Fruit fly (Drosophila melanogaster) whole organism: Measurements from ENCODE around the gene HUWE1.

ENCODE experiments used
- CG8478 ChIP-seq: fragments of >200 bp; optimal IDR thresholded peaks from 2 replicates; lab custom pipeline; 2018; ENCODE audit warnings: inconsistent platforms
- Dll ChIP-seq: fragments of >200 bp; optimal IDR thresholded peaks from 2 replicates; lab custom pipeline; 2017
- EcR ChIP-seq, 2 experiments: fragments of >200 bp; optimal IDR thresholded peaks; 2 replicates each; lab custom pipeline; 2017; ENCODE audit warnings: missing biosample characterization in 2 of 2, missing genetic modification characterization in 2 of 2, missing genetic modification reagents in 2 of 2
- pan ChIP-seq: fragments of >200 bp; optimal IDR thresholded peaks from 2 replicates; lab custom pipeline; 2017
- psq ChIP-seq: fragments of >200 bp; optimal IDR thresholded peaks from 2 replicates; lab custom pipeline; 2017
- usp ChIP-seq: fragments of >200 bp; optimal IDR thresholded peaks from 2 replicates; lab custom pipeline; 2017; ENCODE audit warnings: missing biosample characterization, missing genetic modification characterization, mixed read lengths

Gene HUWE1

DNA sequence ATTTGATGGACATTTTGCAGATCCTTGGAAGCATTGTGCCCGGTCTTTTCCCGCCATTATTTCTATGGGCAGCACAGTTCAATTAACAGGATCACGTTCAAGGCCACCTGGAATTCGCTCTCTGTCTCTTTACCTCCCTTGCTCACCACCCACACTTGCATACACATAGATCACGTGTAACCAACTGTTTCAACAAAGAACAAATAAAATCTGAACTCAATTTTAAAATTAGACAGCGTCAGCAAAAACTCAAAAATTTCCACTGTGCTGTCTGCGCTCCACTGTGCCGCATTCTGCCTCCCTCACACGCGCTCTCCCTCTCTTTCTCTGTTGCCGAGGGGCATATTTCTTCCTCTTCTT, 2.8 kb upstream of the HUWE1 start:
- no peak for TF ChIP-seq EcR (GFP tag; optimal IDR thresholded peaks at IDR 0.05; lab: Kevin White, UChicago)
- TF ChIP-seq CG8478 (lab: Kevin White, UChicago): no peak
- TF ChIP-seq pan (lab: Kevin White, UChicago): no peak
- TF ChIP-seq psq: no peak
- no peak for TF ChIP-seq Dll (lab: Kevin White, UChicago)
- no peak for TF ChIP-seq usp

DNA sequence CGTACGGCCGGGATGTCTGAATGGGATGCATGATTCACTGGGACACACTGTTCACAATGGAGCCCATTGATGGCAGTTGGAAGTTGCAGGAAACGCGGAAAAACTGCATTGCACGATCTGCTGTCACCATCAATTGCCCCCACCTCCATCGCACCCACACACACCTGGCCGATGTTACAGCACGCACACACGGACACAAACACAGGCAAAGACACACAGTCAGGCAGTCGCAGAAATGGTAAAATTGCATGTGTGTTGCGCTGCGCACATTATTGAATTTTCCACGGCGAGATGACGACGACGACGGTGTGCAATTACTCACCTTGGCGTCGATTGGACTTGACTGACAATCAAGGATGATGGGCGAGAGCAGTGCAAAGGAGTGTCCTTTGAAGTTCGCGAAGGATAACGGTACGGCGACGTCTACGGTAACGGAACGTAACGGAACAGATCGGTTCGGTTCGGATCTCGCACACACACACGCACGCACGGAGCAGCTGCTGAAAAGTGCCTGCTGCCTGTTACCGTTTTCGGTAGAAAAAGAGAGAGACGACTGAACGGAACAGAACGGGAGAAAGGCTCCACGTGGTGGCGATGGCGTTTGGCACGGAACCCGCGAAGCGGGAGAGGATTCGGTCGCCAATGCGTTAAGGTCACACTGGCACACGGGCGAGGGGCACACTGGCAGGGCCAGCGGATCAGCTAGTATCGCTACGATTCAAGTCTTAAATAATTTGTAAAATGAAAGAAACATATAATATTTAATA, 2.3 kb upstream of the HUWE1 start, which contains the start of the genes CG9281 and CG15601:
Gene CG9281 (minus strand): TSS at position 556 of the 767 bp plus-strand sequence.
Gene CG15601 (plus strand): TSS at position 664 of the 767 bp plus-strand sequence.
- TF ChIP-seq CG8478 (lab: Kevin White, UChicago) (peak; percentile 52), EcR (GFP tag; optimal IDR thresholded peaks at IDR 0.05; lab: Kevin White, UChicago) (no peak)

DNA sequence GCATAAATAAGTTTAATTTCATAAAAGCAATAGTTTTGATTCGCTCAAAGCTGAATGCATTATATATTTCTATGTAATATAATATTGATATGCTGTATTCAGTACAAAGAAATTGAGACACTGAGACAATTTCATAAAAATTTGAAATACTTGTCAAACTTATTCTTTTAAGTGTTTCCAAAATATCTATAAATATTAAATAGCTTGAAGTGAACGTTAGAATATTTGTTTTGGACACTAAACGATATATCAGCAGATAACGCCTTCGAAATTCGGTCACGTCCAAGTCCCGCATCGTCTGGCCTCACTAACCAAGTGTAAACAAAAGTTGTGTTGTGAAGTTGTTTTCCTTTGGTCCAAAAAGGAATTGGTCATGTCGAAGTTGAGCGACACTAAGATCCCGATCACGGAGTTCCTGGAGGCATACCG, 1.7 kb upstream of the HUWE1 start:
- TF ChIP-seq EcR (GFP tag; optimal IDR thresholded peaks at IDR 0.05; lab: Kevin White, UChicago) (no peak), pan (lab: Kevin White, UChicago) (no peak), CG8478 (lab: Kevin White, UChicago) (no peak), psq (no peak), Dll (lab: Kevin White, UChicago) (no peak), usp (no peak)

DNA sequence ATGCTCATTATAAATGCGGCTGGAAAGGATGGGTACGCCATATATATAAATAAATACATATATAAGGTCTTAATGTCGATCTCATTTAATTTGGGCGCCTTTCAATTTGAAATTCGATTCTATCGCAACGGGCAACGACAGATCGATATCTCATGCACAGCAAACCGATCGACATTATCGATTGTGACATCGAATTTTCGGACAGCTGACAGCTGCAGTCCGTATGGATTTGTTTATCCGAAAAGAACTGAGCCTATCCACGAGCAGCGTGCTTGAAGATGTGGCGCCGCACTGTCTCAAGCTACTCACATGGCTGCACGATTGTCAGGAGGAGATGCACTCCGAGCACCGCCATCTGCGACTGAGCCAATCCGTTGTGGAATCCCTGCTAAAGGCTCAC, 19.5 kb downstream of the HUWE1 start, which contains the start of gene CG8191:
Gene CG8191 (plus strand): TSS at position 211 of the 400 bp plus-strand sequence.
- TF ChIP-seq usp: no peak
- TF ChIP-seq pan (lab: Kevin White, UChicago): no peak
- TF ChIP-seq EcR (GFP tag; optimal IDR thresholded peaks at IDR 0.05; lab: Kevin White, UChicago): no peak
- no peak for TF ChIP-seq psq
- no peak for TF ChIP-seq Dll (lab: Kevin White, UChicago)
- TF ChIP-seq CG8478 (lab: Kevin White, UChicago): no peak

DNA sequence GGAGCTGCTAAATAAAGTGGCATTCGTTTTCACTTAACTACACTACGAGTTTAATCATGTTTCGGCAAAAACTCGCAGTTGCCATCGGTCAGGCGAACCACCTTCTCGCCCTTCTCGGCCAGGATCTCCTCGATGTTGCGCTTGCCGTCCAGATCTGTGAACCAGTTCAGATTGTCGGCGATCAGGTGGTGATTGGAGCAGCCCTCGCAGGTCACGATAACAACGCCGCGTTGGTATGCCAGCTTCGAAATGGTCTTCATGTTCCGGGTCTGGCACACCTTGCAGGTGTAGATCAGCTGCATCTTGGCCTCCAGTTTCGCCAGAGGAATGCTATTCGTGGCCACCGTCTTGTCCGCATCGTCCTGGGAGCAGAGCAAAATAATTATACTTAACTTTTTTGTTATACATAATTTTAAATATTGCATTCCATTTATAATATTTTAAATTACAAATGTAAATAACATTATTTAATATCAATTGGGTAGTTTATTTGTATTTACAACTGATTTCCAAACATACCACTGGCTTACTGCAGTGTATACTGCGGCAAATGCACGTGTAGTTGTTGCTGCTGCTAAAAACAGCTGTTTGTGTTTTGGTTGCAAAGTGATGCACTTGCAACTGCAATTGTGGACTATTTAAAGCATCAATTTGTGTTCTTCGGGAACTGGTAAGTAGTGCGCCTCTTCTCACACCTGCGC, 20.9 kb downstream of the HUWE1 start:
- TF ChIP-seq CG8478 (lab: Kevin White, UChicago): no peak
- no peak for TF ChIP-seq EcR (GFP tag; optimal IDR thresholded peaks at IDR 0.05; lab: Kevin White, UChicago)
- no peak for TF ChIP-seq Dll (lab: Kevin White, UChicago)
- no peak for TF ChIP-seq pan (lab: Kevin White, UChicago)
- TF ChIP-seq psq: no peak
- no peak for TF ChIP-seq usp

DNA sequence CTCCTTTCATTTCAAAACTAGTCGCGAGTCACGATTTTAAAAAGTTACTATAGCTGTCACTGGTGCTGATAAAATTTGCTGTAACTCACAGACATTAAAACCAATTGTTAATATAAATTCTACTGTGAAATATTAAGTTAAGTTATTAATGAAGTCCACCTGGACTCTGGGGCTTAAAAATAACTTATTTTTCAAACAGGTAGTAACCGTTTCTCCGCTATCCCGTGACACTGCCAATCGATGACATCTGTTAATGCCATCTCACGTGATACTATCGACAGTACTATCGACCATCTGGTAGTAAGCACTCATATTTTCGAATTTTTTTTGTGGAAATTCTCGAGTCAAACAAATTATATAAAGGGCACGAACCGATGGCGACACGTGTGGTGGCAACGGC, 21.6 kb downstream of the HUWE1 start, which contains the start of the genes CG12379 and MagR:
Gene CG12379 (minus strand): TSS at position 2 of the 400 bp plus-strand sequence.
Gene MagR (plus strand): TSS at position 276 of the 400 bp plus-strand sequence.
- TF ChIP-seq pan (lab: Kevin White, UChicago): no peak

DNA sequence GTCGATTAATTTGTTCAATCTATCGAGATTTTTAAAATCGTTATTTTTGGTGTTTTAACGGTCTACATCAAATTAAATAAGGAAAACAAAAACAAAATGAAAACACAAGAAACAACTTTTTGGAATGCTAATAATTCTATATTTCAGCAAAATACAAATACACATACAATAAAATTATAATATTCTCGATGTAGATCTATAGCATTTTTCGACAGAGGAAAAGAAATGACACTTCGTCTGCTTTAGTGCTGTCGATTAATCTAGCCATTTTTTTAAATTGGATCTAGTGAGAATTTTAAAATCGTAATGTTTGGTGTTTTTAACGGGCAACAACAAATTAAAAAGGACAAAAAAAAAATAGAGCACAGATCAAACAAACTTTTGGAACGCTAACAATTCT, 24.7 kb downstream of the HUWE1 start, which contains the start of gene Arp6:
Gene Arp6 (minus strand): TSS at position 11 of the 400 bp plus-strand sequence.
- TF ChIP-seq Dll (lab: Kevin White, UChicago) (no peak), psq (no peak), pan (lab: Kevin White, UChicago) (no peak), CG8478 (lab: Kevin White, UChicago) (no peak), usp (no peak), EcR (GFP tag; optimal IDR thresholded peaks at IDR 0.05; lab: Kevin White, UChicago) (no peak)

DNA sequence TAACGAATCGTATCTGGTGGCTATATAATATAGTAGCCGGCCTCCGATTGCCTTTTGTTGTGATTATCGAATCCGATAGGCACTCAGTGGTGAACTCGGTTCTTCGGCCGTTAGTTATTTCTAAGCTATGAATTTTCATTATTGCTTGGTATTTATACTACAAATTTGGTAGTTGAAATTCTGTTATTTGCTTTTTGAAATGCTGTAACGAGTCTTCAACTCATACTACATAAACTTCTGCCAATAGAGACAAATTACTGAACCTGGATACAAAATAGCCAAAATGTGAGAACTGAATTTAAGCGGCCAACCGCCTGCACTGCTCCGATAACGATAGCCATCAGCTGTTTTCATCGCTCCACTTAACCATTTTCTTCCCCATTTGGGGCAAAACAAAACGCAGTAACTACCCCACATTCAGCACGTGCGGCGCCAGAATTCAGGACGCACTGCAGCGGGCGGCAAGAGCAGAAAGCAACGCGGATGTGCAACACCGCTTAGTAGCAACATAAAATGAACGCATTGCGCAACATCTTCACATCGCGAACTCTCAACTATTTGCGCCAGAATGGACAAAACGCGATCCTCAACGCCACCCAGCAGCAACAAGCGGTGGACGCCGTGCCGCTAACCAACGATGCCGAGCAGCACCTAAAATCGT, 26.6 kb downstream of the HUWE1 start, which contains the start of the genes CG11679 and CG8206:
Gene CG11679 (minus strand): TSS at position 65 of the 661 bp plus-strand sequence.
Gene CG8206 (plus strand): TSS at position 341 of the 661 bp plus-strand sequence.
- TF ChIP-seq usp (no peak), pan (lab: Kevin White, UChicago) (no peak), CG8478 (lab: Kevin White, UChicago) (no peak), Dll (lab: Kevin White, UChicago) (no peak), EcR (GFP tag; optimal IDR thresholded peaks at IDR 0.05; lab: Kevin White, UChicago) (no peak), psq (no peak)

DNA sequence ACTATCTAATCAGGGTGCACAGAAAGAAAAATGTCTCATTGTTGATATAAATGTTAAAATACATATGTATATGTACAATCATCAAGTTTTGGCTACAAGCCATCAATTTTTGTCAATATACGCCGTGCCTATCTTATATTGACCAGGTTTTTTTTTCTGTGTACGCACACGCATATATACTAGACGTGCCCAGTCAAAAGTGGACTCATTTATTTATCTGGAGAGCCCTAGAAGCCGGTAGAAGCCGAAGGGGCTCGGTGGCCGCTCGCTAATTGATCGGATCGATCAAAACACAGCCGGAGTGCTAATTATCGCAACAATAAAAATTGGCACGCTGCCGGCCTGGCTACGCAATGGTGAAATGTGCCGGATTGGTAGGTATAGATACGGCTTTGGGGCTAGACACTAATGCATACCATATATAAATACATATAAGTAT, 27.9 kb downstream of the HUWE1 start:
- TF ChIP-seq CG8478 (lab: Kevin White, UChicago): no peak
- TF ChIP-seq Dll (lab: Kevin White, UChicago): no peak
- TF ChIP-seq psq: no peak
- TF ChIP-seq pan (lab: Kevin White, UChicago): no peak
- TF ChIP-seq usp: no peak
- TF ChIP-seq EcR (GFP tag; optimal IDR thresholded peaks at IDR 0.05; lab: Kevin White, UChicago): no peak

DNA sequence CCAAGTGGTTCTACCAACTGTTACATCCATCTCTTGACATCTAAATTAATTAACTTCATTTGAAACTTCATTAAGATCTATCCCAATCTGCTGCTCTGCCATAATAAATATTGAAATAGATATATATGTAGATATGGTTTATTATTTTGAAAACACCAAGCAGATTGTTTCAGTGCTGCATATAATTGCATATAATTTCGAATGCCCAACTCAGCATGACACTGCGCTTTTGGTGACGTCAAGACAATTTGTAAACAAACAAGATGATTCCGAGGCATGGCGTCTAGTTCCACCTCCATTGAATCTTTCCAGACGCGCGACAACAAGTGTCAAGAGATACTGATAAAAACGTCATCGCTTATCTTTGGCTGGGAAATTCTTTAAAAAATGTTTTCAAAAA, 28.5 kb downstream of the HUWE1 start:
- TF ChIP-seq CG8478 (lab: Kevin White, UChicago): no peak
- no peak for TF ChIP-seq EcR (GFP tag; optimal IDR thresholded peaks at IDR 0.05; lab: Kevin White, UChicago)
- TF ChIP-seq usp: no peak
- TF ChIP-seq pan (lab: Kevin White, UChicago): no peak
- TF ChIP-seq Dll (lab: Kevin White, UChicago): no peak
- no peak for TF ChIP-seq psq

DNA sequence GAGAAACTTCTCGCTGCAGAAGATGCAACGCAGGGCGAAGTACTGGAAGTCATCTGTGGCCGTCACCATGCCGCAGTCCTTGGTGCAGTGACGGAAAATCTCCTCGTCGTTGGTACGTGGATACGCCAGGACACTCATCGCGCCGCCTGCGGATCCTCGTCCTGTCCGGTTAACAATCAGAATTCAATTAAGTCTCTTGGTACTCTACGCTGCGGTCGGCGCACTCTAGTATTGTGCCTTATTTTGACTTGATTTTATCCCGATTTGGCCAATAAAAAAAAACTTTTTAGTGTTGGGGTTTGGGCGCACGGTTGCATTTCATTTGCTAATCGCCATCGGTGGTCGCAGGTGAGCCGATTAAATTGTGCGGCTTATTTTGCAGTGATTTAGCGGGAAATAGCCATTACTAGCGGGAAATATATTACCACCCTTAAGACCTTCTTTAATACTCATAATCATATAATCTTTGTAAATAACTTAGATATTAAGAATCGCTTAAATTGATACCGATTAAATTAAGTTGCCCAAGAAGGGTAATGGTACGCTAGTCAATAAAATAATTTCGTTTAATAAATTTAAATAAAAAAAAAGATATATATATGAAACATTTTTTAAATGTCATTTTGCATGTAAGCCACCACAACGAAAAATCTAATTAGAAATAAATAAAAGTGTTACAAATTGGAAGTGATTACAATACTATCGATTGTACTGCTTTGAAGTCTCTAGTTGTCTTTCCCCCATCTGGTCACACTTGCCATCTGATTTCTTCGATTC, 33.7 kb downstream of the HUWE1 start, which contains the start of the genes CG8944 and CCT6:
Gene CG8944 (minus strand): TSS at position 327 of the 777 bp plus-strand sequence.
Gene CCT6 (plus strand): TSS at position 744 of the 777 bp plus-strand sequence.
- no peak for TF ChIP-seq EcR (GFP tag; optimal IDR thresholded peaks at IDR 0.05; lab: Kevin White, UChicago)
- no peak for TF ChIP-seq usp
- no peak for TF ChIP-seq psq
- TF ChIP-seq Dll (lab: Kevin White, UChicago): no peak
